Worm (Caenorhabditis elegans) whole organism, L1 larva: ENCODE results near the gene ptc-3.
A peak's percentile ranks its signal among the peaks of the same experiment; 100 is the strongest.

Experiments used
- C04F5.9 ChIP-seq: sonication (generic microtip); optimal IDR thresholded peaks from 2 replicates; lab custom pipeline; 2016; ENCODE audit warnings: missing genetic modification characterization, missing compliant biosample characterization
- egl-27 ChIP-seq, 2 experiments: fragments of 150-350 bp in 1 of 2; sonication (generic microtip); optimal IDR thresholded peaks; 3 replicates each; lab custom pipeline; 2017 to 2018; ENCODE audit warnings: missing biosample characterization in 2 of 2, missing genetic modification characterization in 2 of 2, missing genetic modification reagents in 2 of 2
- elt-3 ChIP-seq, 6 experiments: fragments of 150-350 bp in 1 of 6; sonication (generic microtip); optimal IDR thresholded peaks; 2 replicates each; lab custom pipeline; 2017 to 2018; ENCODE audit warnings: missing biosample characterization in 6 of 6, missing genetic modification characterization in 6 of 6, inconsistent platforms in 1 of 6
- fos-1 ChIP-seq: fragments of 150-350 bp; optimal IDR thresholded peaks from 2 replicates; lab custom pipeline; 2014; ENCODE audit warnings: missing biosample characterization, missing genetic modification characterization
- irx-1 ChIP-seq: sonication (generic microtip); optimal IDR thresholded peaks from 2 replicates; lab custom pipeline; 2016; ENCODE audit warnings: missing genetic modification characterization, missing compliant biosample characterization
- isw-1 ChIP-seq: fragments of 200-800 bp; sonication (Bioruptor generic); IDR thresholded peaks from 2 replicates; pipeline ENCODE4 v1.3.6; 2022; ENCODE audit warnings: missing genetic modification characterization, missing compliant biosample characterization
- lin-39 ChIP-seq: fragments of 150-350 bp; optimal IDR thresholded peaks from 2 replicates; lab custom pipeline; 2014; ENCODE audit warnings: missing biosample characterization, missing genetic modification reagents, missing genetic modification characterization
- lsy-2 ChIP-seq, 2 experiments: fragments of 150-350 bp; optimal IDR thresholded peaks; 2 replicates each; lab custom pipeline; 2014; ENCODE audit warnings: missing biosample characterization in 2 of 2, missing genetic modification characterization in 2 of 2
- nhr-12 ChIP-seq: sonication (generic microtip); optimal IDR thresholded peaks from 2 replicates; lab custom pipeline; 2017; ENCODE audit warnings: missing biosample characterization, missing genetic modification characterization
- nhr-90 ChIP-seq: sonication (generic microtip); optimal IDR thresholded peaks from 2 replicates; lab custom pipeline; 2016; ENCODE audit warnings: mild to moderate bottlenecking, missing genetic modification characterization, missing compliant biosample characterization; ENCODE audit not compliant: poor library complexity
- pag-3 ChIP-seq: sonication (generic microtip); optimal IDR thresholded peaks from 2 replicates; lab custom pipeline; 2017; ENCODE audit warnings: missing genetic modification characterization, mild to moderate bottlenecking, missing compliant biosample characterization, antibody characterized with exemption, borderline replicate concordance; ENCODE audit not compliant: insufficient read depth
- skn-1 ChIP-seq: fragments of 150-350 bp; optimal IDR thresholded peaks from 2 replicates; lab custom pipeline; 2014; ENCODE audit warnings: missing biosample characterization, missing genetic modification characterization
- tbx-2 ChIP-seq: sonication (generic microtip); optimal IDR thresholded peaks from 2 replicates; lab custom pipeline; 2016; ENCODE audit warnings: missing genetic modification characterization, missing compliant biosample characterization
- unc-62 ChIP-seq: fragments of 150-350 bp; optimal IDR thresholded peaks from 2 replicates; lab custom pipeline; 2014; ENCODE audit warnings: missing biosample characterization, missing genetic modification reagents, missing genetic modification characterization

ce11 chrII:2805566-2805965 is 46.8 kb downstream of the ptc-3 start:
- no peak for TF ChIP-seq C04F5.9
- no peak for TF ChIP-seq skn-1
- TF ChIP-seq isw-1 (GFP tag; lab: Robert Waterston, UW): no peak
- no peak for TF ChIP-seq lsy-2 (tag; optimal IDR thresholded peaks at IDR 0.05; lab: Kevin White, UChicago)
- TF ChIP-seq fos-1 (tag; lab: Kevin White, UChicago): no peak
- TF ChIP-seq unc-62 (GFP tag; lab: Kevin White, UChicago): no peak
- no peak for TF ChIP-seq nhr-90 (tag; lab: Kevin White, UChicago)
- no peak for TF ChIP-seq nhr-12 (tag; lab: Kevin White, UChicago)
- TF ChIP-seq tbx-2: no peak
- no peak for TF ChIP-seq pag-3 (tag; lab: Kevin White, UChicago)
- no peak for TF ChIP-seq irx-1 (tag; lab: Kevin White, UChicago)
- peak in 1 of 6 experiments; percentile 50 for TF ChIP-seq elt-3 (tag; optimal IDR thresholded peaks at IDR 0.05; lab: Kevin White, UChicago)
- no peak for TF ChIP-seq egl-27 (tag; optimal IDR thresholded peaks at IDR 0.05; lab: Kevin White, UChicago)
- no peak for TF ChIP-seq lin-39 (tag; lab: Kevin White, UChicago)
